Fruit fly (Drosophila melanogaster): Measurements from ENCODE around the gene CG9393.

dm6 chr3R:9512193-9513051 lies 51.1 kb downstream of the CG9393 start:
- TF ChIP-seq CG8478 (optimal IDR thresholded peaks at IDR 0.05) (no peak), CTCF (optimal IDR thresholded peaks at IDR 0.05) (no peak)

Measured in S2 (cell line).